Worm (Caenorhabditis elegans) whole organism, L2 larva: ENCODE measurements around the gene CC8.3.
A peak's percentile ranks its signal among the peaks of the same experiment; 100 is the strongest.

Experiments
- C34F6.9 ChIP-seq: fragments of 150-350 bp; optimal IDR thresholded peaks from 2 replicates; lab custom pipeline; 2014; ENCODE audit warnings: missing biosample characterization, missing genetic modification characterization
- F13H6.1 ChIP-seq: sonication (generic microtip); optimal IDR thresholded peaks from 2 replicates; lab custom pipeline; 2016; ENCODE audit warnings: missing genetic modification characterization, missing compliant biosample characterization
- R02D3.7 ChIP-seq: fragments of 150-350 bp; optimal IDR thresholded peaks from 2 replicates; lab custom pipeline; 2014; ENCODE audit warnings: missing biosample characterization, missing genetic modification characterization
- Y55F3AM.14 ChIP-seq: fragments of 200-800 bp; sonication (Bioruptor generic); optimal IDR thresholded peaks from 2 replicates; lab custom pipeline; 2018; ENCODE audit warnings: mild to moderate bottlenecking, missing genetic modification characterization, missing compliant biosample characterization
- alr-1 ChIP-seq: fragments of 150-350 bp; optimal IDR thresholded peaks from 2 replicates; lab custom pipeline; 2014; ENCODE audit warnings: missing biosample characterization, missing genetic modification characterization
- ama-1 ChIP-seq: fragments of 150-350 bp; optimal IDR thresholded peaks from 2 replicates; lab custom pipeline; 2018; ENCODE audit warnings: inconsistent platforms
- blmp-1 ChIP-seq: sonication (generic microtip); optimal IDR thresholded peaks from 2 replicates; lab custom pipeline; 2017; ENCODE audit warnings: missing genetic modification characterization, mild to moderate bottlenecking, missing compliant biosample characterization, antibody characterized with exemption, moderate library complexity; ENCODE audit not compliant: insufficient read depth
- ceh-82 ChIP-seq: fragments of 150-350 bp; optimal IDR thresholded peaks from 2 replicates; lab custom pipeline; 2014; ENCODE audit warnings: missing biosample characterization, missing genetic modification characterization
- crh-2 ChIP-seq: sonication (generic microtip); optimal IDR thresholded peaks from 2 replicates; lab custom pipeline; 2017; ENCODE audit warnings: missing biosample characterization, missing genetic modification characterization
- fos-1 ChIP-seq: fragments of 150-350 bp; optimal IDR thresholded peaks from 2 replicates; lab custom pipeline; 2014; ENCODE audit warnings: missing biosample characterization, missing genetic modification characterization
- gmeb-1 ChIP-seq: fragments of 150-350 bp; optimal IDR thresholded peaks from 2 replicates; lab custom pipeline; 2014; ENCODE audit warnings: missing biosample characterization, missing genetic modification characterization
- lin-13 ChIP-seq: fragments of 150-350 bp; optimal IDR thresholded peaks from 2 replicates; lab custom pipeline; 2014; ENCODE audit warnings: missing biosample characterization, missing genetic modification reagents, missing genetic modification characterization
- lsy-2 ChIP-seq, 2 experiments: fragments of 150-350 bp in 1 of 2; sonication (generic microtip) in 1 of 2; optimal IDR thresholded peaks; 2 replicates each; lab custom pipeline; 2014 to 2017; ENCODE audit warnings: missing biosample characterization in 2 of 2, missing genetic modification characterization in 2 of 2
- mbf-1 ChIP-seq: sonication (generic microtip); optimal IDR thresholded peaks from 2 replicates; lab custom pipeline; 2017; ENCODE audit warnings: missing biosample characterization, missing genetic modification characterization
- mdl-1 ChIP-seq, 2 experiments: fragments of 150-350 bp in 1 of 2; sonication (generic microtip) in 1 of 2; optimal IDR thresholded peaks; 2 replicates each; lab custom pipeline; 2017; ENCODE audit warnings: missing biosample characterization in 2 of 2, missing genetic modification characterization in 2 of 2
- nhr-10 ChIP-seq: sonication (generic microtip); optimal IDR thresholded peaks from 2 replicates; lab custom pipeline; 2017; ENCODE audit warnings: missing biosample characterization, missing genetic modification characterization
- nhr-11 ChIP-seq: fragments of 150-350 bp; optimal IDR thresholded peaks from 2 replicates; lab custom pipeline; 2014; ENCODE audit warnings: missing biosample characterization, missing genetic modification characterization
- nhr-12 ChIP-seq: fragments of 150-350 bp; optimal IDR thresholded peaks from 2 replicates; lab custom pipeline; 2014; ENCODE audit warnings: missing biosample characterization, missing genetic modification characterization
- nhr-129 ChIP-seq: fragments of 150-350 bp; optimal IDR thresholded peaks from 2 replicates; lab custom pipeline; 2014; ENCODE audit warnings: missing biosample characterization, missing genetic modification characterization
- nhr-237 ChIP-seq: fragments of 150-350 bp; optimal IDR thresholded peaks from 2 replicates; lab custom pipeline; 2014; ENCODE audit warnings: missing biosample characterization, missing genetic modification characterization
- nhr-25 ChIP-seq: fragments of 150-350 bp; sonication (generic microtip); optimal IDR thresholded peaks from 3 replicates; lab custom pipeline; 2014; ENCODE audit warnings: missing biosample characterization, missing genetic modification characterization
- nhr-77 ChIP-seq: fragments of 150-350 bp; optimal IDR thresholded peaks from 2 replicates; lab custom pipeline; 2014; ENCODE audit warnings: missing biosample characterization, missing genetic modification characterization
- peb-1 ChIP-seq: fragments of 150-350 bp; optimal IDR thresholded peaks from 2 replicates; lab custom pipeline; 2014; ENCODE audit warnings: missing biosample characterization, missing genetic modification characterization
- skn-1 ChIP-seq: sonication (generic microtip); optimal IDR thresholded peaks from 2 replicates; lab custom pipeline; 2017; ENCODE audit warnings: missing biosample characterization, missing genetic modification characterization
- sma-9 ChIP-seq, 2 experiments: fragments of 150-350 bp in 1 of 2; sonication (generic microtip) in 1 of 2; optimal IDR thresholded peaks; 2 replicates each; lab custom pipeline; 2014 to 2016; ENCODE audit warnings: missing genetic modification characterization in 2 of 2, mild to moderate bottlenecking in 1 of 2, missing biosample characterization in 1 of 2, missing compliant biosample characterization in 1 of 2, missing genetic modification reagents in 1 of 2, moderate library complexity in 1 of 2
- snpc-4 ChIP-seq: fragments of 150-350 bp; optimal IDR thresholded peaks from 2 replicates; lab custom pipeline; 2014; ENCODE audit warnings: missing biosample characterization, missing genetic modification characterization
- unc-39 ChIP-seq: fragments of 150-350 bp; optimal IDR thresholded peaks from 2 replicates; lab custom pipeline; 2014; ENCODE audit warnings: missing biosample characterization, missing genetic modification characterization
- unc-55 ChIP-seq: fragments of 150-350 bp; sonication (generic microtip); optimal IDR thresholded peaks from 3 replicates; lab custom pipeline; 2014; ENCODE audit warnings: missing biosample characterization, missing genetic modification reagents, missing genetic modification characterization
- unc-62 ChIP-seq: fragments of 150-350 bp; optimal IDR thresholded peaks from 2 replicates; lab custom pipeline; 2014; ENCODE audit warnings: missing biosample characterization, missing genetic modification reagents, missing genetic modification characterization
- ztf-1 ChIP-seq: fragments of 200-800 bp; sonication (Bioruptor generic); conservative IDR thresholded peaks from 2 replicates; pipeline ENCODE4 v1.3.6; 2022; ENCODE audit warnings: missing genetic modification characterization, missing compliant biosample characterization
- ztf-11 ChIP-seq: sonication (generic microtip); optimal IDR thresholded peaks from 2 replicates; lab custom pipeline; 2017; ENCODE audit warnings: missing biosample characterization, missing genetic modification characterization

CC8.3 gene

DNA sequence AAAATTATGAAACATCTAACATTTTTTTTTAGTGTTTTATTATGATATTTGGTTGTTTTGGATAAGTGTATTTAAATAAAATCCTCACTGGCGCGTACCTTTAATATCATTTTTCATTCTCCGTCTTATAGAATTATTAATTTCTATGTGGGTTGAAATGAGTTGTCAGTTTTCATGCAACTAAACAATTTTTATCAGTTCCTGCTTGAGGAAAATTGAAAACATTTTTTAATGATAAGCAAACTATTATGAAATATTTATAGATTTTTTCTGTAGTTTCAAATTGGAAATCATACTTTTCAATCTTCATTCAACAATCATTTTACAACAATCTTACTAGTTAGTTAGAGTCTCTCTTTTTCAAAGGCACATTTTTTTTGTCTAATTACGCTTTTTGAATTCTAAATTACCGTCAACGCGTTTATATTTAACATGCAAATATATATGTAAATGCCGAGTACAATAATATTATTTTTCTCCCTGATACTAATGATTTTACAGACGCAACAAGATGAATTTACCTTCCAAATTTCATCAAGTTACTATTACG, 35.7 kb downstream of the CC8.3 start, which contains the start of the genes Y37E11B.10 and kgb-2:
TSS of gene Y37E11B.10 (minus strand) at position 182 of the 550 bp plus-strand sequence.
TSS of gene kgb-2 (plus strand) at position 500 of the 550 bp plus-strand sequence.
- TF ChIP-seq fos-1 (tag; lab: Kevin White, UChicago): peak; percentile 65
- no peak for TF ChIP-seq ama-1 (lab: Kevin White, UChicago)
- TF ChIP-seq, all 48 proteins: peak for 1

- no peak for TF ChIP-seq nhr-77 (tag; lab: Kevin White, UChicago)
- TF ChIP-seq skn-1: no peak
- TF ChIP-seq snpc-4 (tag; lab: Kevin White, UChicago): no peak
- no peak for TF ChIP-seq blmp-1 (tag; lab: Kevin White, UChicago)
- no peak for TF ChIP-seq mbf-1 (tag; lab: Kevin White, UChicago)
- TF ChIP-seq nhr-129 (tag; lab: Kevin White, UChicago): no peak
- no peak for TF ChIP-seq ceh-82 (tag; lab: Kevin White, UChicago)
- TF ChIP-seq nhr-237 (tag; lab: Kevin White, UChicago): no peak
- no peak for TF ChIP-seq mdl-1 (tag; optimal IDR thresholded peaks at IDR 0.05; lab: Kevin White, UChicago)
- TF ChIP-seq peb-1 (tag; lab: Kevin White, UChicago): no peak
- TF ChIP-seq nhr-25: no peak
- no peak for TF ChIP-seq crh-2 (tag; lab: Kevin White, UChicago)
- TF ChIP-seq gmeb-1 (tag; lab: Kevin White, UChicago): no peak
- no peak for TF ChIP-seq nhr-11 (tag; lab: Kevin White, UChicago)
- TF ChIP-seq Y55F3AM.14 (GFP tag; lab: Kevin White, UChicago): no peak
- no peak for TF ChIP-seq lin-13 (GFP tag; lab: Kevin White, UChicago)
- no peak for TF ChIP-seq R02D3.7 (tag; lab: Kevin White, UChicago)
- TF ChIP-seq nhr-12 (tag; lab: Kevin White, UChicago): no peak
- TF ChIP-seq F13H6.1 (tag; lab: Kevin White, UChicago): no peak
- TF ChIP-seq unc-39 (tag; lab: Kevin White, UChicago): no peak
Observed at ce11 chrIV:3604104-3604503, 38.0 kb downstream of the CC8.3 start.

DNA sequence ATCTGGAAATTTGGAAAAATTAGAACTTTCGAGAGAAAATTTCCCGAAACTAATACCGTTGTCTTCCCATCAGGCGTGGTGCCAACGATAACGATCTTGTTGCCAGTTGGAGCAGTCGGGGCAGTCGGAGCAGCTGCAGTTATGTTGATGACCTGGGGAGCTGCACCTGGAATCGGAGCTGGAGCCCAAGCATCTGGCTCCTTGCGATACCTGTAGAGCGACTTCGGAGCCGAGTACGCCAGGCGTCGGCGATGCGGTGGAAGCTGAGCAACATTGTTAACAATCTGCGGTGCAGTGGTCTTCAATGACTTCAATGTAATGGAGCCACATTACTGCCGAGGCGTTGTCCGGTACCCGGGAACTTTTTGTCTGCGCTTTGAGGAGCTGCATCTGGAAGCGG, 40.2 kb downstream of the CC8.3 start:
- TF ChIP-seq ztf-11 (tag; lab: Kevin White, UChicago): no peak
- no peak for TF ChIP-seq nhr-11 (tag; lab: Kevin White, UChicago)

ce11 chrIV:3599958-3600357, 42.1 kb downstream of the CC8.3 start, which contains the start of gene Y37E11B.7:
Y37E11B.7 (minus strand) TSS chrIV:3600164.
- TF ChIP-seq blmp-1 (tag; lab: Kevin White, UChicago) (peak; percentile 66), ztf-11 (tag; lab: Kevin White, UChicago) (no peak)

DNA sequence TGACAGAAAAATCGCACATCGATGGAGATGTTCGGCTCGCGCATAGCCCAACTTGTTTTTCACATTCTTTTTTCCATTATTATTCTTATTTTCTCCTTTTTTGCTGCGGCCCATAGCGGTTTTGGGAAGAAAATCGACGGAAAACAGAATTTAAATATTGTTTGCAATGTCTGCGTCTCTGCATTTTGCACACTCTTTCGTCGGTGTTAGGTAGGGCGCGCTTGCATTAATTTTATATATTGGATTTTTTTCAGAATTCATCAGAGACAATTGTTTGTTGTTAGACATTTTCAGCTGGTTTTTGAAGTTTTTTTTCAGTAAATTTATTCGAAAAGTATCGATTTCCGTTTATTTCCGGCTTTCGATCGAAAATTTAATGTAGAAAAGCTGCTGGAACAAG, 43.0 kb downstream of the CC8.3 start, which contains the start of gene Y37E11B.6:
TSS of gene Y37E11B.6 (minus strand) at position 181 of the 400 bp plus-strand sequence.
- TF ChIP-seq lsy-2 (tag; optimal IDR thresholded peaks at IDR 0.05; lab: Kevin White, UChicago) (peak in 1 of 2 experiments; percentile 46), C34F6.9 (tag; lab: Kevin White, UChicago) (peak; percentile 1), alr-1 (tag; lab: Kevin White, UChicago) (no peak), unc-55 (peak; percentile 35), gmeb-1 (tag; lab: Kevin White, UChicago) (peak; percentile 8), ztf-1 (GFP tag; lab: Robert Waterston, UW) (no peak), nhr-25 (no peak), sma-9 (GFP tag; optimal IDR thresholded peaks at IDR 0.05; lab: Kevin White, UChicago) (no peak), sma-9 (tag; optimal IDR thresholded peaks at IDR 0.05; lab: Kevin White, UChicago) (no peak)

DNA sequence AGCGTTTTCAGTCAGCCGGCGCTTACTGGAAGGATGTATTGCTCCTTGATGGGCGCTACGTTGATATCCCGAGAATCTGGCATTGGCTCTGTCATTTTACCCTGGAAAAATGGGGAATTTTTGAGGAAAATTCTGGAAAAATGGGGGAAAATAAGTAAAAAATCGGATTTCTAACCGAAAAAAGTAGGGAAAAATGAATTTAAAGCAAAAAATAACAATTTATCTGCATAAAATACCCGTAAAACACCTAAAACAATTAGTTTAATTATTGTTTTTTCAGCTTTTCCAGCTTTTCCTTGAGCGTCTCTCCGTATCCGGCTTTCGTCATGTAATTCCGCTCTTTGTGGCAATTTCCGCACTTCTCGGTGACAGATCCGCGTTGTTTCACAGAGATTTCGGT, 43.6 kb downstream of the CC8.3 start, which contains the start of gene Y37E11B.5:
TSS of gene Y37E11B.5 (minus strand) at position 101 of the 400 bp plus-strand sequence.
- TF ChIP-seq nhr-10 (tag; lab: Kevin White, UChicago): no peak
- no peak for TF ChIP-seq lin-13 (GFP tag; lab: Kevin White, UChicago)
- no peak for TF ChIP-seq Y55F3AM.14 (GFP tag; lab: Kevin White, UChicago)
- TF ChIP-seq R02D3.7 (tag; lab: Kevin White, UChicago): no peak
- TF ChIP-seq nhr-25: no peak
- TF ChIP-seq sma-9 (GFP tag; optimal IDR thresholded peaks at IDR 0.05; lab: Kevin White, UChicago): no peak
- no peak for TF ChIP-seq sma-9 (tag; optimal IDR thresholded peaks at IDR 0.05; lab: Kevin White, UChicago)
- TF ChIP-seq unc-62 (GFP tag; lab: Kevin White, UChicago): no peak
